Fruit fly (Drosophila melanogaster) whole organism, prepupa: ENCODE measurements around the gene CG32284.
A peak's percentile ranks its signal among the peaks of the same experiment; 100 is the strongest.

Source experiments
- Blimp-1 ChIP-seq: fragments of 200-800 bp; sonication (Bioruptor generic); optimal IDR thresholded peaks from 3 replicates; lab custom pipeline; 2017; ENCODE audit warnings: missing biosample characterization, missing genetic modification characterization, mild to moderate bottlenecking, moderate library complexity, missing genetic modification reagents
- CG10631 ChIP-seq: fragments of 200-800 bp; sonication (Bioruptor generic); optimal IDR thresholded peaks from 2 replicates; lab custom pipeline; 2016; ENCODE audit warnings: missing biosample characterization, missing genetic modification characterization
- CG10669 ChIP-seq: fragments of 200-800 bp; sonication (Bioruptor generic); optimal IDR thresholded peaks from 3 replicates; lab custom pipeline; 2018; ENCODE audit warnings: missing biosample characterization, mild to moderate bottlenecking, missing genetic modification characterization, moderate library complexity
- CG11294 ChIP-seq: fragments of 200-800 bp; sonication (Bioruptor generic); IDR thresholded peaks from 2 replicates; pipeline ENCODE4 v1.3.6; 2022; ENCODE audit warnings: missing biosample characterization, missing genetic modification characterization
- CG11762 ChIP-seq: fragments of 200-800 bp; sonication (Bioruptor generic); optimal IDR thresholded peaks from 3 replicates; lab custom pipeline; 2016; ENCODE audit warnings: missing biosample characterization, missing genetic modification characterization; ENCODE audit not compliant: insufficient read depth
- CG11902 ChIP-seq: fragments of 200-800 bp; sonication (Bioruptor generic); optimal IDR thresholded peaks from 3 replicates; lab custom pipeline; 2016; ENCODE audit warnings: missing biosample characterization, missing genetic modification characterization
- CG15336 ChIP-seq: fragments of 200-800 bp; sonication (Bioruptor generic); IDR thresholded peaks from 2 replicates; pipeline ENCODE4 v1.3.6; 2022; ENCODE audit warnings: missing biosample characterization, missing genetic modification characterization
- CG1621 ChIP-seq: fragments of 200-800 bp; sonication (Bioruptor generic); optimal IDR thresholded peaks from 3 replicates; lab custom pipeline; 2018; ENCODE audit warnings: missing biosample characterization, mild to moderate bottlenecking, missing genetic modification characterization
- CG3032 ChIP-seq: fragments of 200-800 bp; optimal IDR thresholded peaks from 2 replicates; lab custom pipeline; 2019; ENCODE audit warnings: missing biosample characterization, mild to moderate bottlenecking, missing genetic modification characterization, moderate library complexity
- CG31627 ChIP-seq: fragments of 200-800 bp; sonication (Bioruptor generic); optimal IDR thresholded peaks from 3 replicates; lab custom pipeline; 2016; ENCODE audit warnings: missing biosample characterization, missing genetic modification characterization
- CG32006 ChIP-seq: fragments of 200-800 bp; sonication (Bioruptor generic); optimal IDR thresholded peaks from 3 replicates; lab custom pipeline; 2017; ENCODE audit warnings: missing biosample characterization, mild to moderate bottlenecking, missing genetic modification characterization
- CG3919 ChIP-seq: fragments of 200-800 bp; sonication (Bioruptor generic); optimal IDR thresholded peaks from 3 replicates; lab custom pipeline; 2016; ENCODE audit warnings: missing biosample characterization, missing genetic modification characterization
- CG4318 ChIP-seq: fragments of 200-800 bp; sonication (Bioruptor generic); optimal IDR thresholded peaks from 3 replicates; lab custom pipeline; 2017; ENCODE audit warnings: missing biosample characterization, mild to moderate bottlenecking, missing genetic modification characterization
- CG6276 ChIP-seq: fragments of 200-800 bp; sonication (Bioruptor generic); optimal IDR thresholded peaks from 2 replicates; lab custom pipeline; 2017; ENCODE audit warnings: missing biosample characterization, mild to moderate bottlenecking, missing genetic modification characterization
- CG6854 ChIP-seq: fragments of 200-800 bp; sonication (Bioruptor generic); optimal IDR thresholded peaks from 2 replicates; lab custom pipeline; 2017; ENCODE audit warnings: missing biosample characterization, mild to moderate bottlenecking, missing genetic modification characterization
- CG7368 ChIP-seq: fragments of 200-800 bp; sonication (Bioruptor generic); optimal IDR thresholded peaks from 3 replicates; lab custom pipeline; 2016; ENCODE audit warnings: missing biosample characterization, missing genetic modification characterization
- CG8119 ChIP-seq: fragments of 200-800 bp; sonication (Bioruptor generic); IDR thresholded peaks from 3 replicates; pipeline ENCODE4 v1.3.6; 2022; ENCODE audit warnings: missing biosample characterization, missing genetic modification characterization
- CG8632 ChIP-seq: fragments of 200-800 bp; sonication (Bioruptor generic); optimal IDR thresholded peaks from 3 replicates; lab custom pipeline; 2016; ENCODE audit warnings: missing biosample characterization, missing genetic modification characterization
- CG9139 ChIP-seq: fragments of 200-800 bp; sonication (Bioruptor generic); optimal IDR thresholded peaks from 3 replicates; lab custom pipeline; 2017; ENCODE audit warnings: missing biosample characterization, mild to moderate bottlenecking, missing genetic modification characterization
- Eip75B ChIP-seq: fragments of 200-800 bp; sonication (Bioruptor generic); optimal IDR thresholded peaks from 3 replicates; lab custom pipeline; 2016; ENCODE audit warnings: missing biosample characterization, missing genetic modification characterization
- Eip78C ChIP-seq: fragments of 200-800 bp; sonication (Bioruptor generic); peaks from one replicate; lab custom pipeline; 2016; ENCODE audit warnings: missing biosample characterization, missing genetic modification characterization
- Eip93F ChIP-seq: fragments of 200-800 bp; sonication (Bioruptor generic); optimal IDR thresholded peaks from 2 replicates; lab custom pipeline; 2016; ENCODE audit warnings: missing biosample characterization, mild to moderate bottlenecking, missing genetic modification characterization
- Ets21C ChIP-seq: fragments of 200-800 bp; sonication (Bioruptor generic); optimal IDR thresholded peaks from 3 replicates; lab custom pipeline; 2016; ENCODE audit warnings: missing biosample characterization, missing genetic modification characterization
- Ets96B ChIP-seq: fragments of 200-800 bp; optimal IDR thresholded peaks from 2 replicates; lab custom pipeline; 2019; ENCODE audit warnings: missing biosample characterization, mild to moderate bottlenecking, missing genetic modification characterization, moderate library complexity
- Gug ChIP-seq: fragments of 200-800 bp; sonication (Bioruptor generic); IDR thresholded peaks from 2 replicates; pipeline ENCODE4 v1.3.6; 2022; ENCODE audit warnings: missing biosample characterization, missing genetic modification characterization
- Hr38 ChIP-seq: sonication (Bioruptor generic); optimal IDR thresholded peaks from 2 replicates; lab custom pipeline; 2016; ENCODE audit warnings: missing biosample characterization, missing genetic modification characterization
- Hr4 ChIP-seq: fragments of 200-800 bp; sonication (Bioruptor generic); optimal IDR thresholded peaks from 3 replicates; lab custom pipeline; 2016; ENCODE audit warnings: missing biosample characterization, missing genetic modification characterization
- Lpt ChIP-seq: fragments of 200-800 bp; sonication (Bioruptor generic); optimal IDR thresholded peaks from 3 replicates; lab custom pipeline; 2016; ENCODE audit warnings: missing biosample characterization, missing genetic modification characterization
- Met ChIP-seq: fragments of 200-800 bp; sonication (Bioruptor generic); optimal IDR thresholded peaks from 3 replicates; lab custom pipeline; 2016; ENCODE audit warnings: missing biosample characterization, missing genetic modification characterization
- OdsH ChIP-seq: fragments of 200-800 bp; sonication (Bioruptor generic); optimal IDR thresholded peaks from 3 replicates; lab custom pipeline; 2016; ENCODE audit warnings: missing biosample characterization, missing genetic modification characterization
- Smox ChIP-seq: fragments of 200-800 bp; sonication (Bioruptor generic); optimal IDR thresholded peaks from 3 replicates; lab custom pipeline; 2016; ENCODE audit warnings: missing biosample characterization, missing genetic modification characterization
- Sox102F ChIP-seq: fragments of 200-800 bp; sonication (Bioruptor generic); optimal IDR thresholded peaks from 2 replicates; lab custom pipeline; 2016; ENCODE audit warnings: missing biosample characterization, mild to moderate bottlenecking, missing genetic modification characterization
- Sox14 ChIP-seq: fragments of 200-800 bp; sonication (Bioruptor generic); optimal IDR thresholded peaks from 3 replicates; lab custom pipeline; 2016; ENCODE audit warnings: missing biosample characterization, missing genetic modification characterization
- achi ChIP-seq: fragments of 200-800 bp; sonication (Bioruptor generic); optimal IDR thresholded peaks from 3 replicates; lab custom pipeline; 2016; ENCODE audit warnings: missing biosample characterization, missing genetic modification characterization
- acj6 ChIP-seq: fragments of 200-800 bp; sonication (Bioruptor generic); optimal IDR thresholded peaks from 3 replicates; lab custom pipeline; 2016; ENCODE audit warnings: missing biosample characterization, missing genetic modification characterization
- dac ChIP-seq: fragments of 200-800 bp; sonication (Bioruptor generic); optimal IDR thresholded peaks from 2 replicates; lab custom pipeline; 2017; ENCODE audit warnings: missing biosample characterization, mild to moderate bottlenecking, missing genetic modification characterization
- eg ChIP-seq: fragments of 200-800 bp; sonication (Bioruptor generic); IDR thresholded peaks from 3 replicates; pipeline ENCODE4 v1.3.6; 2022; ENCODE audit warnings: missing biosample characterization, missing genetic modification characterization
- esn ChIP-seq: fragments of 200-800 bp; sonication (Bioruptor generic); optimal IDR thresholded peaks from 2 replicates; lab custom pipeline; 2016; ENCODE audit warnings: missing biosample characterization, mild to moderate bottlenecking, missing genetic modification characterization, moderate library complexity
- fd85E ChIP-seq: fragments of 200-800 bp; sonication (Bioruptor generic); optimal IDR thresholded peaks from 3 replicates; lab custom pipeline; 2016; ENCODE audit warnings: missing biosample characterization, missing genetic modification characterization
- fkh ChIP-seq: fragments of 200-800 bp; sonication (Bioruptor generic); optimal IDR thresholded peaks from 3 replicates; lab custom pipeline; 2017; ENCODE audit warnings: missing biosample characterization, mild to moderate bottlenecking, missing genetic modification characterization, moderate library complexity
- pdm3 ChIP-seq: fragments of 200-800 bp; sonication (Bioruptor generic); optimal IDR thresholded peaks from 3 replicates; lab custom pipeline; 2016; ENCODE audit warnings: missing biosample characterization, missing genetic modification characterization
- salr ChIP-seq, 2 experiments: fragments of 200-800 bp; sonication (Bioruptor generic); optimal IDR thresholded peaks; 3 replicates each; lab custom pipeline; 2016 to 2018; ENCODE audit warnings: missing biosample characterization in 2 of 2, missing genetic modification characterization in 2 of 2, mild to moderate bottlenecking in 1 of 2
- topi ChIP-seq: fragments of 200-800 bp; sonication (Bioruptor generic); optimal IDR thresholded peaks from 3 replicates; lab custom pipeline; 2016; ENCODE audit warnings: missing biosample characterization, missing genetic modification characterization

Gene CG32284

DNA sequence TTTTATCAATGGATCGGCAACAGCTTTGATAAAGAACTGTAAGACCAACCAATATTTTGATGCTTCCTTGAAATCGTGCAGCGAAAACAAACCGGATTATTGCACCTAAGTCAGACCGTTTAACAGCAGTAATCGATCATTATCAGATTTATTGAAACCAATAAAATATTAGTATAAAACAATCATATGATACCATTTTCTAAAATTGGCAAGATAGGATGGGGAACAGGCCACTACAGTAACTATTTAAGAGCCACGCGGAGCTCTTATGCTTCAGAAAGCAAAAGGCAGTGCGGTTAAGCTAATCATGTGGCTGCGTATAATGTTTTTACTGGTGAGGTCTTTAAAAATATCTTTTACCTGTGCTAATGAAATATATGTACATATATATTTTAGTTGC lies at the start of gene CG32284:
Gene CG32284, plus strand, starts transcription at position 301 of the 400 bp plus-strand sequence.
- TF ChIP-seq acj6 (no peak), Eip75B (no peak)

DNA sequence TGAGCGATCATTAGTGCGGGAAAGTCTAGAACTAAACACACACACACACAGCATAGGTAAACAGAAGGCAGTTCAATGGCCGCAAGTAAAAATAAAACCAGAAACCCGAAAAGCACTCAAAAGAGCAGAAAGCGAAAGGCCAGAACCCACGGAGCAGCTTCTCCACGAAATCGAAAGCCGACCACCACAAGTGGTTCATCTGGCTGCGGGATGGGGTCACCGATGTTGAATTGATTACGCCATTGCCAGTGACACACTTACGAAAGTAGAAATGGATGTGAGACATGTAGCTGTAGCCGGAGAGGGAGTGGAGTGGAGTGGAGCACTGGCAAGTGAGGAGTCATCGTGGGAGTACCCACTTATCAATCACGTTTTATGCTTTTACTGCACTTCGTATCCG lies 45.1 kb upstream of the CG32284 start:
- TF ChIP-seq CG8632 (GFP tag; lab: Kevin White, UChicago) = no peak
- TF ChIP-seq Ets96B (tag; lab: Kevin White, UChicago) = no peak
- TF ChIP-seq fd85E (GFP tag; lab: Kevin White, UChicago) = no peak
- peak; percentile 9; the same call in 1 of the 2 replicates for TF ChIP-seq CG11294
- TF ChIP-seq Blimp-1 (GFP tag; lab: Kevin White, UChicago) = peak; percentile 77
- TF ChIP-seq CG11902 (GFP tag; lab: Kevin White, UChicago) = no peak
- TF ChIP-seq CG1621 (tag; lab: Kevin White, UChicago) = no peak
- TF ChIP-seq CG10631 = no peak
- no peak for TF ChIP-seq CG3032
- TF ChIP-seq acj6 = no peak
- peak; percentile 4 for TF ChIP-seq Eip75B
- TF ChIP-seq fkh (GFP tag; lab: Kevin White, UChicago) = no peak
- no peak for TF ChIP-seq CG6276
- no peak for TF ChIP-seq Lpt (GFP tag; lab: Kevin White, UChicago)
- TF ChIP-seq, all 60 proteins: peak for 3

- TF ChIP-seq fkh (GFP tag; lab: Kevin White, UChicago) = peak; percentile 65
- TF ChIP-seq Eip78C (GFP tag; lab: Kevin White, UChicago) = peak; percentile 39
- TF ChIP-seq Hr4 (GFP tag; lab: Kevin White, UChicago) = no peak
These were observed 43.7 kb upstream of the CG32284 start for dm6 chr3L:3142516-3143382.

DNA sequence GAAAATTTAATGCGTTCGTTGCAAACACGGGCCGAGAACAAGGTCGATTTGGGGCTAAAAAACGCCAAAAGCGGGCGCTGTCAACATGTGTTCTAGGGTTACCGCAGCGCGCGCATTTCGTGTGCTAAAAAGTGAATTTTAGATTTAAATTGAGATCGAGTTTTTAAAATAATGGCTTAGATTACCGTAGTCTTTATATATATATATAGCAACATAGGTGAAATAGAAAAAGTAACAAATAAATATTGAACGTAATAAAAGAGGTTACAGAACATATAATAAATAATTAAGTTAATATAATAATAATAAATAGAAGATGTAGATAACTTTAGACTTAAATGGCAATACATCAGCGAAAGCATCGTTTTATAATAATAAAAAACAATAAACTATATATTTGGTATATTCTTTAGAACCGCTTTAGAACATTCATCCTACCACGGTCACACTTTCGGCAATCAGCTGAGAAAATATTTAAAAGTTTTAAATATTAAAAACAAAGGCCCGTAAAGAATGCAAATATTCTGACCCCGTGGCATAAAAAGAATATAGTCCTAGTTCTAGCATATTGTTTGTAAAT lies 43.0 kb upstream of the CG32284 start, which contains the start of the genes CG11537 and Alg2:
Gene CG11537, minus strand, starts transcription at position 75 of the 580 bp plus-strand sequence.
Gene Alg2, plus strand, starts transcription at position 426 of the 580 bp plus-strand sequence.
- TF ChIP-seq fd85E (GFP tag; lab: Kevin White, UChicago) (no peak), CG11294 (no peak), Gug (no peak), CG9139 (GFP tag; lab: Kevin White, UChicago) (no peak), pdm3 (GFP tag; lab: Kevin White, UChicago) (no peak), Lpt (GFP tag; lab: Kevin White, UChicago) (no peak), CG4318 (GFP tag; lab: Kevin White, UChicago) (no peak), achi (GFP tag; lab: Kevin White, UChicago) (peak; percentile 88), CG11762 (no peak), CG10669 (no peak), CG8119 (GFP tag; lab: Robert Waterston, UW) (no peak), CG6854 (GFP tag; lab: Kevin White, UChicago) (no peak), Sox102F (GFP tag; lab: Kevin White, UChicago) (no peak), Sox14 (GFP tag; lab: Kevin White, UChicago) (peak; percentile 40), Met (GFP tag; lab: Kevin White, UChicago) (no peak), CG10631 (no peak), CG7368 (GFP tag; lab: Kevin White, UChicago) (no peak), Ets21C (GFP tag; lab: Kevin White, UChicago) (no peak), eg (no peak), Ets96B (tag; lab: Kevin White, UChicago) (peak; percentile 10), topi (no peak), esn (GFP tag; lab: Kevin White, UChicago) (peak; percentile 24), CG3919 (GFP tag; lab: Kevin White, UChicago) (peak; percentile 31), CG3032 (peak; percentile 36), CG6276 (no peak), Smox (no peak), salr (GFP tag; optimal IDR thresholded peaks at IDR 0.05; lab: Kevin White, UChicago) (peak in 1 of 2 experiments; percentile 7), CG32006 (GFP tag; lab: Kevin White, UChicago) (no peak), Hr38 (GFP tag; lab: Kevin White, UChicago) (no peak), OdsH (GFP tag; lab: Kevin White, UChicago) (peak; percentile 34), fkh (GFP tag; lab: Kevin White, UChicago) (no peak), CG31627 (GFP tag; lab: Kevin White, UChicago) (peak; percentile 15), Eip93F (GFP tag; lab: Kevin White, UChicago) (no peak), CG15336 (GFP tag; lab: Robert Waterston, UW) (no peak), CG1621 (tag; lab: Kevin White, UChicago) (no peak), Eip78C (GFP tag; lab: Kevin White, UChicago) (no peak), dac (no peak)
